Worm (Caenorhabditis elegans) whole organism, L1 larva: ENCODE measurements around the gene eif-2A.
A peak's percentile ranks its signal among the peaks of the same experiment; 100 is the strongest.

Experiments used
- F16B12.6 ChIP-seq: fragments of 150-350 bp; optimal IDR thresholded peaks from 2 replicates; lab custom pipeline; 2014; ENCODE audit warnings: missing biosample characterization, missing genetic modification characterization
- aha-1 ChIP-seq: fragments of 150-350 bp; optimal IDR thresholded peaks from 2 replicates; lab custom pipeline; 2014; ENCODE audit warnings: missing biosample characterization, missing genetic modification characterization
- alr-1 ChIP-seq: fragments of 200-800 bp; sonication (Bioruptor generic); optimal IDR thresholded peaks from 2 replicates; lab custom pipeline; 2018; ENCODE audit warnings: borderline replicate concordance, mild to moderate bottlenecking, missing genetic modification characterization, missing compliant biosample characterization
- aly-2 ChIP-seq: fragments of 150-350 bp; optimal IDR thresholded peaks from 2 replicates; lab custom pipeline; 2014; ENCODE audit warnings: missing biosample characterization, missing genetic modification characterization
- ama-1 ChIP-seq: fragments of 150-350 bp; optimal IDR thresholded peaks from 2 replicates; lab custom pipeline; 2014
- blmp-1 ChIP-seq: fragments of 150-350 bp; optimal IDR thresholded peaks from 2 replicates; lab custom pipeline; 2014; ENCODE audit warnings: missing biosample characterization, missing genetic modification characterization
- ceh-8 ChIP-seq: fragments of 200-800 bp; sonication (Bioruptor generic); optimal IDR thresholded peaks from 2 replicates; lab custom pipeline; 2018; ENCODE audit warnings: mild to moderate bottlenecking, missing genetic modification characterization, moderate library complexity, missing compliant biosample characterization
- ceh-82 ChIP-seq, 3 experiments: fragments of 150-350 bp in 1 of 3; sonication (generic microtip) in 2 of 3; optimal IDR thresholded peaks; 2 replicates each; lab custom pipeline; 2014 to 2017; ENCODE audit warnings: missing biosample characterization in 3 of 3, missing genetic modification characterization in 3 of 3
- ceh-90 ChIP-seq: sonication (generic microtip); optimal IDR thresholded peaks from 2 replicates; lab custom pipeline; 2016; ENCODE audit warnings: missing genetic modification characterization, missing compliant biosample characterization
- ces-1 ChIP-seq: fragments of 150-350 bp; optimal IDR thresholded peaks from 2 replicates; lab custom pipeline; 2014; ENCODE audit warnings: missing biosample characterization, missing genetic modification reagents, missing genetic modification characterization
- dpl-1 ChIP-seq, 3 experiments: fragments of 150-350 bp in 2 of 3; sonication (generic microtip) in 1 of 3; optimal IDR thresholded peaks; 2 replicates each; lab custom pipeline; 2014 to 2017; ENCODE audit warnings: missing biosample characterization in 3 of 3, missing genetic modification characterization in 3 of 3, missing genetic modification reagents in 3 of 3
- efl-1 ChIP-seq, 4 experiments: fragments of 150-350 bp; optimal IDR thresholded peaks in 3 of 4; peaks in 1 of 4; 1 replicate in 1 of 4; 2 replicates in 3 of 4; lab custom pipeline; 2014; ENCODE audit warnings: missing biosample characterization in 2 of 4, missing genetic modification characterization in 2 of 4, missing genetic modification reagents in 2 of 4
- egl-13 ChIP-seq: sonication (generic microtip); optimal IDR thresholded peaks from 2 replicates; lab custom pipeline; 2016; ENCODE audit warnings: missing genotype, missing genetic modification reagents, missing genetic modification characterization, missing compliant biosample characterization
- elt-2 ChIP-seq: sonication (generic microtip); optimal IDR thresholded peaks from 2 replicates; lab custom pipeline; 2016; ENCODE audit warnings: missing genetic modification characterization, mild to moderate bottlenecking, inconsistent platforms, missing compliant biosample characterization, missing genetic modification reagents
- elt-3 ChIP-seq, 6 experiments: fragments of 150-350 bp in 1 of 6; sonication (generic microtip); optimal IDR thresholded peaks; 2 replicates each; lab custom pipeline; 2017 to 2018; ENCODE audit warnings: missing biosample characterization in 6 of 6, missing genetic modification characterization in 6 of 6, inconsistent platforms in 1 of 6
- fkh-10 ChIP-seq: sonication (generic microtip); optimal IDR thresholded peaks from 2 replicates; lab custom pipeline; 2017; ENCODE audit warnings: missing biosample characterization, missing genetic modification reagents, missing genetic modification characterization
- fkh-8 ChIP-seq: sonication (generic microtip); optimal IDR thresholded peaks from 2 replicates; lab custom pipeline; 2016; ENCODE audit warnings: mild to moderate bottlenecking, missing genetic modification characterization, missing compliant biosample characterization
- grh-1 ChIP-seq: fragments of 200-800 bp; sonication (Bioruptor generic); IDR thresholded peaks from 2 replicates; pipeline ENCODE4 v1.3.6; 2022; ENCODE audit warnings: missing genetic modification reagents, missing genetic modification characterization, missing compliant biosample characterization
- hlh-17 ChIP-seq: fragments of 200-800 bp; sonication (Bioruptor generic); optimal IDR thresholded peaks from 2 replicates; lab custom pipeline; 2018; ENCODE audit warnings: missing genetic modification characterization, mild to moderate bottlenecking, missing compliant biosample characterization, moderate library complexity, borderline replicate concordance
- hlh-4 ChIP-seq: sonication (generic microtip); optimal IDR thresholded peaks from 2 replicates; lab custom pipeline; 2016; ENCODE audit warnings: mild to moderate bottlenecking, missing genetic modification characterization, missing compliant biosample characterization
- lin-13 ChIP-seq: fragments of 150-350 bp; optimal IDR thresholded peaks from 2 replicates; lab custom pipeline; 2014; ENCODE audit warnings: missing biosample characterization, missing genetic modification reagents, missing genetic modification characterization
- lin-14 ChIP-seq: fragments of 200-800 bp; sonication (Bioruptor generic); optimal IDR thresholded peaks from 2 replicates; lab custom pipeline; 2018; ENCODE audit warnings: mild to moderate bottlenecking, missing genetic modification characterization, moderate library complexity, missing compliant biosample characterization
- lin-35 ChIP-seq, 2 experiments: fragments of 150-350 bp; optimal IDR thresholded peaks; 2 replicates each; lab custom pipeline; 2014; ENCODE audit warnings: missing biosample characterization in 2 of 2, missing genetic modification characterization in 2 of 2, missing genetic modification reagents in 2 of 2
- lir-3 ChIP-seq: sonication (generic microtip); optimal IDR thresholded peaks from 2 replicates; lab custom pipeline; 2016; ENCODE audit warnings: mild to moderate bottlenecking, missing genetic modification characterization, moderate library complexity, missing compliant biosample characterization; ENCODE audit not compliant: poor library complexity
- mdl-1 ChIP-seq, 2 experiments: fragments of 150-350 bp; optimal IDR thresholded peaks; 2 replicates each; lab custom pipeline; 2014 to 2017; ENCODE audit warnings: missing biosample characterization in 2 of 2, missing genetic modification characterization in 2 of 2, inconsistent platforms in 1 of 2
- mef-2 ChIP-seq: fragments of 150-350 bp; optimal IDR thresholded peaks from 2 replicates; lab custom pipeline; 2014; ENCODE audit warnings: missing biosample characterization, missing genetic modification characterization
- mep-1 ChIP-seq: fragments of 150-350 bp; optimal IDR thresholded peaks from 2 replicates; lab custom pipeline; 2014; ENCODE audit warnings: missing biosample characterization, missing genetic modification characterization
- nhr-11 ChIP-seq: fragments of 150-350 bp; optimal IDR thresholded peaks from 2 replicates; lab custom pipeline; 2014; ENCODE audit warnings: missing biosample characterization, missing genetic modification characterization
- nhr-20 ChIP-seq: sonication (generic microtip); optimal IDR thresholded peaks from 2 replicates; lab custom pipeline; 2016; ENCODE audit warnings: mild to moderate bottlenecking, missing genetic modification characterization, missing compliant biosample characterization
- nhr-237 ChIP-seq: fragments of 150-350 bp; optimal IDR thresholded peaks from 2 replicates; lab custom pipeline; 2014; ENCODE audit warnings: missing biosample characterization, missing genetic modification characterization
- nhr-28 ChIP-seq: fragments of 150-350 bp; optimal IDR thresholded peaks from 2 replicates; lab custom pipeline; 2014; ENCODE audit warnings: missing biosample characterization, missing genetic modification characterization
- nhr-47 ChIP-seq: sonication (generic microtip); optimal IDR thresholded peaks from 2 replicates; lab custom pipeline; 2016; ENCODE audit warnings: mild to moderate bottlenecking, missing genetic modification characterization, moderate library complexity, missing compliant biosample characterization
- nhr-71 ChIP-seq: sonication (generic microtip); optimal IDR thresholded peaks from 2 replicates; lab custom pipeline; 2016; ENCODE audit warnings: mild to moderate bottlenecking, missing genetic modification characterization, moderate library complexity, missing compliant biosample characterization
- nhr-85 ChIP-seq: sonication (generic microtip); peaks from one replicate; lab custom pipeline; 2016; ENCODE audit warnings: missing genetic modification characterization, inconsistent platforms, missing compliant biosample characterization
- pax-3 ChIP-seq: fragments of 200-800 bp; sonication (Bioruptor generic); optimal IDR thresholded peaks from 2 replicates; lab custom pipeline; 2018; ENCODE audit warnings: mild to moderate bottlenecking, missing genetic modification characterization, moderate library complexity, missing compliant biosample characterization
- pqm-1 ChIP-seq: sonication (generic microtip); optimal IDR thresholded peaks from 3 replicates; lab custom pipeline; 2017; ENCODE audit warnings: missing biosample characterization, missing genetic modification characterization
- rnt-1 ChIP-seq: sonication (generic microtip); optimal IDR thresholded peaks from 2 replicates; lab custom pipeline; 2016; ENCODE audit warnings: mild to moderate bottlenecking, missing genetic modification characterization, moderate library complexity, missing compliant biosample characterization
- skn-1 ChIP-seq: fragments of 150-350 bp; optimal IDR thresholded peaks from 2 replicates; lab custom pipeline; 2014; ENCODE audit warnings: missing biosample characterization, missing genetic modification characterization
- snpc-4 ChIP-seq: fragments of 150-350 bp; optimal IDR thresholded peaks from 2 replicates; lab custom pipeline; 2014; ENCODE audit warnings: missing biosample characterization, missing genetic modification characterization
- snu-23 ChIP-seq: sonication (generic microtip); optimal IDR thresholded peaks from 2 replicates; lab custom pipeline; 2016; ENCODE audit warnings: missing genetic modification characterization, missing compliant biosample characterization
- sptf-1 ChIP-seq: fragments of 150-350 bp; optimal IDR thresholded peaks from 2 replicates; lab custom pipeline; 2014; ENCODE audit warnings: missing biosample characterization, missing genetic modification characterization
- sup-37 ChIP-seq: fragments of 200-800 bp; sonication (Bioruptor generic); optimal IDR thresholded peaks from 2 replicates; lab custom pipeline; 2018; ENCODE audit warnings: mild to moderate bottlenecking, missing genetic modification characterization, missing compliant biosample characterization
- unc-130 ChIP-seq: fragments of 150-350 bp; optimal IDR thresholded peaks from 2 replicates; lab custom pipeline; 2017; ENCODE audit warnings: missing biosample characterization, missing genetic modification characterization, inconsistent platforms
- unc-86 ChIP-seq: sonication (generic microtip); optimal IDR thresholded peaks from 2 replicates; lab custom pipeline; 2016; ENCODE audit warnings: missing genetic modification characterization, missing compliant biosample characterization
- xbp-1 ChIP-seq: sonication (generic microtip); optimal IDR thresholded peaks from 2 replicates; lab custom pipeline; 2016; ENCODE audit warnings: missing genetic modification characterization, missing compliant biosample characterization
- zag-1 ChIP-seq: fragments of 150-350 bp; optimal IDR thresholded peaks from 2 replicates; lab custom pipeline; 2014; ENCODE audit warnings: missing biosample characterization, missing genetic modification characterization
- zip-4 ChIP-seq: fragments of 200-800 bp; sonication (Bioruptor generic); optimal IDR thresholded peaks from 2 replicates; lab custom pipeline; 2018; ENCODE audit warnings: mild to moderate bottlenecking, missing genetic modification characterization, moderate library complexity, missing compliant biosample characterization

The eif-2A gene

DNA sequence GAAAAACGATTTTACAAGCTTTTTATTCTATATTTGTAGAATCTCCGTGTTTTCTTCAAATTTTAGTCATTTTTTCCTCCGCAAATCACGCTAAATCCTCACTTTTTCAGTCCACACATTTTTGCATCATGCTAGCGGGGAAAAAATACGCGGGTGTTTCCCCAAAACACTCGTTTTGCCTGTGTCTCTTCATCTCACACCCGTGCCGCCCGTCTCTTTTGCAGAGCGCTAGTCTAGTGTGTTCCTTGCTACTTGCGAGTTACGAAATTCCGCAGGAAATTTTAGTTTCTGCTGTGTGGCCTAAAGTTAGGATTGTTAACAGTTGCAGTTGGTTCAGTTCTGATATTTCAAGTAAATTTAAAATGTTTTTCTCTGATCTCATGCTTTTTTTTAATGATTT lies 29.1 kb downstream of the eif-2A start:
- no peak for TF ChIP-seq hlh-4 (tag; lab: Kevin White, UChicago)
- TF ChIP-seq skn-1 (tag; lab: Kevin White, UChicago), result peak; percentile 53
- no peak for TF ChIP-seq grh-1 (GFP tag; lab: Robert Waterston, UW)
- no peak for TF ChIP-seq ama-1 (lab: Kevin White, UChicago)
- peak; percentile 73 for TF ChIP-seq lin-14 (GFP tag; lab: Kevin White, UChicago)
- peak; percentile 34 for TF ChIP-seq nhr-11 (tag; lab: Kevin White, UChicago)
- TF ChIP-seq unc-130 (tag; lab: Kevin White, UChicago), result peak; percentile 52
- peak; percentile 1 to 23 for TF ChIP-seq lin-35 (GFP tag; optimal IDR thresholded peaks at IDR 0.05; lab: Kevin White, UChicago)
- TF ChIP-seq blmp-1 (tag; lab: Kevin White, UChicago), result peak; percentile 23
- TF ChIP-seq F16B12.6 (tag; lab: Kevin White, UChicago), result peak; percentile 9
- peak in 2 of 3 experiments; percentile 19 to 32 for TF ChIP-seq dpl-1 (GFP tag; optimal IDR thresholded peaks at IDR 0.05; lab: Kevin White, UChicago)
- peak in 1 of 2 experiments; percentile 52 for TF ChIP-seq mdl-1 (tag; optimal IDR thresholded peaks at IDR 0.05; lab: Kevin White, UChicago)
- peak in 2 of 3 experiments; percentile 3 to 73 for TF ChIP-seq ceh-82 (tag; optimal IDR thresholded peaks at IDR 0.05; lab: Kevin White, UChicago)
- TF ChIP-seq zag-1 (tag; lab: Kevin White, UChicago), result no peak
- TF ChIP-seq nhr-47 (tag; lab: Kevin White, UChicago), result no peak
- TF ChIP-seq zip-4, result peak; percentile 28
- peak in 1 of 2 experiments; percentile 27 for TF ChIP-seq efl-1 (optimal IDR thresholded peaks at IDR 0.05; lab: Kevin White, UChicago)
- peak in 1 of 2 experiments; percentile 84 for TF ChIP-seq efl-1 (GFP tag; optimal IDR thresholded peaks at IDR 0.05 in 1 of 2; lab: Kevin White, UChicago)
- TF ChIP-seq fkh-8 (tag; lab: Kevin White, UChicago), result peak; percentile 13
- peak; percentile 35 for TF ChIP-seq nhr-20 (tag; lab: Kevin White, UChicago)
- peak; percentile 29 for TF ChIP-seq lin-13 (GFP tag; lab: Kevin White, UChicago)
- peak; percentile 9 for TF ChIP-seq mep-1 (tag; lab: Kevin White, UChicago)
- TF ChIP-seq rnt-1 (tag; lab: Kevin White, UChicago), result peak; percentile 36

DNA sequence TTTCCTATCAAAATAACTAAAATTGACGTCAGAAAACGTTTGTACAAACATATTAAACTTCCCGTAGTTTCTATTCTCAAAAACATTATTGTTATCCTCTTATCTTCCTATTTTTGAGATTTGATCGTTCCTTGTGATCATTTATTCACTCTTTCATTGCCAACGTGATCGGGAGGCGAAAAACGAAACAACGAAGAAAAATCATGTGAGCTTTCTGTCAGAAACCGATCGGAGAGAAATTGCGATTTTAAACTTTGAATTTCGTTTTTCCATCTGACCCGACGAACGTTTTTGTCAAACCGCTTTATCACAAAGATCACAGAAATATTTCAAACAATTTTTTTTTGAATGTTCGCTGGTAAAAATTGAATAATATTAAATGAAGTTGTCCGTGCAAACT lies 29.7 kb downstream of the eif-2A start:
- TF ChIP-seq lir-3 (tag; lab: Kevin White, UChicago) (peak; percentile 53), ceh-90 (no peak), sptf-1 (tag; lab: Kevin White, UChicago) (no peak), lin-13 (GFP tag; lab: Kevin White, UChicago) (peak; percentile 8), F16B12.6 (tag; lab: Kevin White, UChicago) (no peak), aha-1 (tag; lab: Kevin White, UChicago) (no peak), nhr-237 (no peak), hlh-17 (GFP tag; lab: Kevin White, UChicago) (no peak), mef-2 (tag; lab: Kevin White, UChicago) (no peak), grh-1 (GFP tag; lab: Robert Waterston, UW) (no peak), ceh-8 (GFP tag; lab: Kevin White, UChicago) (no peak), blmp-1 (tag; lab: Kevin White, UChicago) (peak; percentile 92), egl-13 (tag; lab: Kevin White, UChicago) (no peak), efl-1 (optimal IDR thresholded peaks at IDR 0.05; lab: Kevin White, UChicago) (no peak), efl-1 (GFP tag; optimal IDR thresholded peaks at IDR 0.05 in 1 of 2; lab: Kevin White, UChicago) (peak in 1 of 2 experiments; percentile 50), nhr-71 (tag; lab: Kevin White, UChicago) (peak; percentile 85), lin-35 (GFP tag; optimal IDR thresholded peaks at IDR 0.05; lab: Kevin White, UChicago) (peak; percentile 3 to 77), elt-2 (tag; lab: Kevin White, UChicago) (peak; percentile 65), fkh-8 (tag; lab: Kevin White, UChicago) (no peak), mep-1 (tag; lab: Kevin White, UChicago) (peak; percentile 57), ama-1 (lab: Kevin White, UChicago) (no peak), pax-3 (tag; lab: Kevin White, UChicago) (no peak), rnt-1 (tag; lab: Kevin White, UChicago) (peak; percentile 51), sup-37 (GFP tag; lab: Kevin White, UChicago) (no peak), pqm-1 (tag; lab: Kevin White, UChicago) (no peak), nhr-20 (tag; lab: Kevin White, UChicago) (peak; percentile 88), snu-23 (GFP tag; lab: Kevin White, UChicago) (peak; percentile 78), alr-1 (no peak), fkh-10 (GFP tag; lab: Kevin White, UChicago) (no peak), ceh-82 (tag; optimal IDR thresholded peaks at IDR 0.05; lab: Kevin White, UChicago) (no peak), aly-2 (tag; lab: Kevin White, UChicago) (no peak), dpl-1 (GFP tag; optimal IDR thresholded peaks at IDR 0.05; lab: Kevin White, UChicago) (peak in 2 of 3 experiments; percentile 6 to 42), unc-86 (tag; lab: Kevin White, UChicago) (no peak), nhr-28 (no peak), nhr-85 (tag; lab: Kevin White, UChicago) (peak; percentile 87), xbp-1 (no peak), elt-3 (tag; optimal IDR thresholded peaks at IDR 0.05; lab: Kevin White, UChicago) (peak in 2 of 6 experiments; percentile 31 to 87), snpc-4 (tag; lab: Kevin White, UChicago) (no peak), ces-1 (GFP tag; lab: Kevin White, UChicago) (no peak), unc-130 (tag; lab: Kevin White, UChicago) (peak; percentile 86), hlh-4 (tag; lab: Kevin White, UChicago) (no peak)
